Fruit fly (Drosophila melanogaster) whole organism: ENCODE results near the gene AsnRS.
A peak's percentile ranks its signal among the peaks of the same experiment; 100 is the strongest.

Experiments
- CG8478 ChIP-seq: fragments of >200 bp; optimal IDR thresholded peaks from 2 replicates; lab custom pipeline; 2018; ENCODE audit warnings: inconsistent platforms
- Dll ChIP-seq: fragments of >200 bp; optimal IDR thresholded peaks from 2 replicates; lab custom pipeline; 2017
- EcR ChIP-seq, 2 experiments: fragments of >200 bp; optimal IDR thresholded peaks; 2 replicates each; lab custom pipeline; 2017; ENCODE audit warnings: missing biosample characterization in 2 of 2, missing genetic modification characterization in 2 of 2, missing genetic modification reagents in 2 of 2
- pan ChIP-seq: fragments of >200 bp; optimal IDR thresholded peaks from 2 replicates; lab custom pipeline; 2017
- psq ChIP-seq: fragments of >200 bp; optimal IDR thresholded peaks from 2 replicates; lab custom pipeline; 2017
- usp ChIP-seq: fragments of >200 bp; optimal IDR thresholded peaks from 2 replicates; lab custom pipeline; 2017; ENCODE audit warnings: missing biosample characterization, missing genetic modification characterization, mixed read lengths

DNA sequence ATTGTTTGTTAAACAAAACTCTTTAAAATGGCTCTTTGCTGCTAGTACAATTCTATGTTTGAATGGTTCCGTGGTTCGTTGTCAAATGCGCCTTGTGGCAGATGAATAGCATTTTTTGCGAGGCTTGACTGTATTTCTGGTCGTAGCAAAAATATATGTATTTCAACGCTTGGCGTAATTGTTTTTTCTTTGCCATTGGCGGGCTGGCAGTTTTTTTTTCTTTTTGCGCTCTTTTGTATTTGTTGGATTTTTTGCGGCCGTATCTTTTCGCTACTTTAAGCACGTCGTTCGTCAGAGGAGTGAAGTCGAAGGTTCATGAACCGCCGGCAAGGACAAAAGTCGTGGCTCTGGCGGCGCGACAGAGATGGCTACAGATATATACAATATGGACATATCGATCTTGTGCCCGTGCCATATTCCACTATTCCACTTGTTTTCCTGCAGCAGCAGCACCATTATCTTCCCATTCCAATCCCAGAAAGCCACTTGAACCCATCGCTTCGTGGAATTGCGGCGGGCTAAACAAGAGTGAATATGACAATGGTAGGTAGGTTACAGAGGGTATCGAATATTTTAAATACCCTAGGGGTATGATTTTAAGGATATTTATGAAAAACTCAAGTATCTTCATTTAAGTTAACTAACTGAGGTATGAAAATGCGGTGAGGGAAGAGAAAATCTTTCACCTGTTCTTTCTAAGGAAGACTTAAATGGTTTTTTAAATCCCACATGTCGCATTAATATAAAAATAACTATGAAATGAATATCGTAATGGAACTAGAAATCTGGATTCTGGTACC, 24.4 kb upstream of the AsnRS start:
- TF ChIP-seq usp (GFP tag; lab: Kevin White, UChicago) = no peak
- no peak for TF ChIP-seq psq (lab: Kevin White, UChicago)
- no peak for TF ChIP-seq pan (lab: Kevin White, UChicago)
- TF ChIP-seq Dll (lab: Kevin White, UChicago) = no peak
- no peak for TF ChIP-seq CG8478 (lab: Kevin White, UChicago)
- TF ChIP-seq EcR (GFP tag; optimal IDR thresholded peaks at IDR 0.05; lab: Kevin White, UChicago) = peak in 1 of 2 experiments; percentile 67
